Fruit fly (Drosophila melanogaster): ENCODE data around the gene CG1146.

CG1146 gene

DNA sequence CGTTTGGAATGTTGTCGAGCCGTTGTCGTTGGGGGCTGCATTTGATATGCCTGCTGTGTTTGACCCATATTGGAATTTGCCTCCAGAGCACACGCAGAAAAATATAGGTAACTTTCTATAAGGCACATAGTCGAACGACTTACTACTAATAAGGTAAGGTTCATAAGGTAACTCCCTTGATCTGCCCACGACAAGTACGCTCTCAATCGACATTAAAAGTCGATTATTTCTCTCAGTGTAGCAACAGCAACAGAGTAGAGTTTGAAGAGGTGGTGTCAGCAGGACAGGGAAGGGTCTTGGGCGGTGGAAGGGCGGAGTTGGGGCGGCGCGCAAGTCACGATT lies 45.1 kb downstream of the CG1146 start (continued):
- TF ChIP-seq btn (GFP tag; optimal IDR thresholded peaks at IDR 0.05), result no peak
- no peak for TF ChIP-seq repo (GFP tag; optimal IDR thresholded peaks at IDR 0.05)
- no peak for TF ChIP-seq CG15073 (GFP tag; optimal IDR thresholded peaks at IDR 0.05)
- no peak for TF ChIP-seq CG2875 (GFP tag; optimal IDR thresholded peaks at IDR 0.05)
- TF ChIP-seq CG6765 (GFP tag; optimal IDR thresholded peaks at IDR 0.05), result no peak
- no peak for TF ChIP-seq CrebB (tag; optimal IDR thresholded peaks at IDR 0.05)
- no peak for TF ChIP-seq zfh1 (GFP tag; IDR thresholded peaks at IDR 0.05)
- TF ChIP-seq B-H1 (GFP tag; IDR thresholded peaks at IDR 0.05), result no peak
- TF ChIP-seq dmrt11E (tag; optimal IDR thresholded peaks at IDR 0.05), result no peak
- TF ChIP-seq Eip74EF (GFP tag; optimal IDR thresholded peaks at IDR 0.05), result no peak
- no peak for TF ChIP-seq NC2β (GFP tag; optimal IDR thresholded peaks at IDR 0.05)
- no peak for TF ChIP-seq CG4282 (GFP tag; optimal IDR thresholded peaks at IDR 0.05)
- no peak for TF ChIP-seq gce (GFP tag; IDR thresholded peaks at IDR 0.05)
- no peak for TF ChIP-seq Myb (GFP tag; optimal IDR thresholded peaks at IDR 0.05)
- no peak for TF ChIP-seq Opbp (GFP tag; IDR thresholded peaks at IDR 0.05; ENCODE audit: partially characterized antibody)
- TF ChIP-seq CG1647 (GFP tag; optimal IDR thresholded peaks at IDR 0.05), result no peak
- no peak for TF ChIP-seq Max (GFP tag; optimal IDR thresholded peaks at IDR 0.05)
- TF ChIP-seq CG10147 (GFP tag; optimal IDR thresholded peaks at IDR 0.05), result no peak
- TF ChIP-seq caup (GFP tag; optimal IDR thresholded peaks at IDR 0.05; ENCODE audit: severe bottlenecking), result no peak
- TF ChIP-seq CG4404 (GFP tag; IDR thresholded peaks at IDR 0.05), result no peak
- no peak for TF ChIP-seq emc (GFP tag; optimal IDR thresholded peaks at IDR 0.05)
- no peak for TF ChIP-seq abd-A (tag; optimal IDR thresholded peaks at IDR 0.05)
- TF ChIP-seq CG16813 (GFP tag; IDR thresholded peaks at IDR 0.05; ENCODE audit: partially characterized antibody), result no peak
- no peak for TF ChIP-seq Poxn (GFP tag; IDR thresholded peaks at IDR 0.05)
- TF ChIP-seq Dfd (GFP tag; optimal IDR thresholded peaks at IDR 0.05), result no peak
- TF ChIP-seq org-1 (GFP tag; optimal IDR thresholded peaks at IDR 0.05), result no peak
- TF ChIP-seq cad (GFP tag; optimal IDR thresholded peaks at IDR 0.05), result no peak
- no peak for TF ChIP-seq Dek (tag; optimal IDR thresholded peaks at IDR 0.05)
- TF ChIP-seq ase (GFP tag; IDR thresholded peaks at IDR 0.05), result no peak
- TF ChIP-seq CG10267 (tag; optimal IDR thresholded peaks at IDR 0.05), result no peak
- no peak for TF ChIP-seq H2.0 (GFP tag; IDR thresholded peaks at IDR 0.05)
- peak; percentile 32 for TF ChIP-seq gem (tag; optimal IDR thresholded peaks at IDR 0.05)
- TF ChIP-seq zen (tag; optimal IDR thresholded peaks at IDR 0.05), result no peak
- TF ChIP-seq CG7745 (tag; optimal IDR thresholded peaks at IDR 0.05), result no peak
- TF ChIP-seq Kr (GFP tag; optimal IDR thresholded peaks at IDR 0.05), result no peak
- TF ChIP-seq NC2α (GFP tag; optimal IDR thresholded peaks at IDR 0.05), result no peak
- no peak for TF ChIP-seq chn (GFP tag; optimal IDR thresholded peaks at IDR 0.05)
- TF ChIP-seq pnt (GFP tag; optimal IDR thresholded peaks at IDR 0.05), result peak; percentile 13
- no peak for TF ChIP-seq gsb (GFP tag; IDR thresholded peaks at IDR 0.05)
- no peak for TF ChIP-seq hbn (GFP tag; IDR thresholded peaks at IDR 0.05; ENCODE audit: partially characterized antibody)
- TF ChIP-seq CG16863 (GFP tag; optimal IDR thresholded peaks at IDR 0.05), result peak; percentile 18
- no peak for TF ChIP-seq CG31224 (GFP tag; IDR thresholded peaks at IDR 0.05)
- TF ChIP-seq CG7928 (GFP tag; optimal IDR thresholded peaks at IDR 0.05), result no peak
- no peak for TF ChIP-seq Ssrp (tag; optimal IDR thresholded peaks at IDR 0.05)
- TF ChIP-seq Jarid2 (GFP tag; optimal IDR thresholded peaks at IDR 0.05), result no peak
- no peak for TF ChIP-seq CG14050 (GFP tag; IDR thresholded peaks at IDR 0.05)
- no peak for TF ChIP-seq otp (GFP tag; IDR thresholded peaks at IDR 0.05)
- TF ChIP-seq Drgx (GFP tag; IDR thresholded peaks at IDR 0.05), result peak; percentile 91
- TF ChIP-seq CG2889 (GFP tag; IDR thresholded peaks at IDR 0.05), result no peak
- TF ChIP-seq seq (GFP tag; IDR thresholded peaks at IDR 0.05), result 0 out of 2 replicates have a peak, but pooled peaks have one; percentile 16
- TF ChIP-seq psq (GFP tag; optimal IDR thresholded peaks at IDR 0.05), result no peak
- no peak for TF ChIP-seq CG12769 (tag; optimal IDR thresholded peaks at IDR 0.05)
